Fruit fly (Drosophila melanogaster): ENCODE measurements around the gene CG32536.

Gene CG32536

dm6 chrX:19281271-19281670 lies 4.6 kb upstream of the CG32536 start:
- TF ChIP-seq esn (GFP tag; optimal IDR thresholded peaks at IDR 0.05): peak; percentile 44
- TF ChIP-seq Hr39 (GFP tag; optimal IDR thresholded peaks at IDR 0.05): peak; percentile 20
- TF ChIP-seq Met (GFP tag; optimal IDR thresholded peaks at IDR 0.05): no peak
- TF ChIP-seq eg (GFP tag; IDR thresholded peaks at IDR 0.05): peak; percentile 66; the same call in 2 of the 3 replicates
- TF ChIP-seq CG4318 (GFP tag; optimal IDR thresholded peaks at IDR 0.05): no peak
- TF ChIP-seq cyc (GFP tag; optimal IDR thresholded peaks at IDR 0.05): no peak
- TF ChIP-seq Lpt (GFP tag; optimal IDR thresholded peaks at IDR 0.05): peak; percentile 2
- TF ChIP-seq topi (GFP tag; optimal IDR thresholded peaks at IDR 0.05): peak; percentile 22
- TF ChIP-seq CG6163 (GFP tag; IDR thresholded peaks at IDR 0.05): peak; percentile 58
- TF ChIP-seq CG34406 (GFP tag; optimal IDR thresholded peaks at IDR 0.05): peak; percentile 67
- TF ChIP-seq CG15336 (GFP tag; IDR thresholded peaks at IDR 0.05): peak; percentile 45; the same call in 1 of the 2 replicates
- TF ChIP-seq Ets96B (tag; optimal IDR thresholded peaks at IDR 0.05): peak; percentile 9
- TF ChIP-seq achi (GFP tag; optimal IDR thresholded peaks at IDR 0.05): peak; percentile 31
- TF ChIP-seq CG8632 (GFP tag; optimal IDR thresholded peaks at IDR 0.05): peak; percentile 49
- TF ChIP-seq Sox14 (GFP tag; optimal IDR thresholded peaks at IDR 0.05): peak; percentile 16
- TF ChIP-seq lz (GFP tag; optimal IDR thresholded peaks at IDR 0.05): peak; percentile 20
- TF ChIP-seq fd59A (GFP tag; optimal IDR thresholded peaks at IDR 0.05): no peak

dm6 chrX:19280685-19281084 lies 4.0 kb upstream of the CG32536 start:
- TF ChIP-seq Eip75B (GFP tag; optimal IDR thresholded peaks at IDR 0.05): no peak
- TF ChIP-seq topi (GFP tag; optimal IDR thresholded peaks at IDR 0.05): no peak
- TF ChIP-seq Sox102F (GFP tag; optimal IDR thresholded peaks at IDR 0.05): no peak
- no peak for TF ChIP-seq CG8632 (GFP tag; optimal IDR thresholded peaks at IDR 0.05)
- TF ChIP-seq Eip78C (GFP tag): no peak
- TF ChIP-seq Lpt (GFP tag; optimal IDR thresholded peaks at IDR 0.05): no peak
- no peak for TF ChIP-seq CG10669 (GFP tag; optimal IDR thresholded peaks at IDR 0.05)
- TF ChIP-seq CG6163 (GFP tag; IDR thresholded peaks at IDR 0.05): no peak
- no peak for TF ChIP-seq net (GFP tag; optimal IDR thresholded peaks at IDR 0.05)
- TF ChIP-seq CG11762 (GFP tag; optimal IDR thresholded peaks at IDR 0.05; ENCODE audit: insufficient read depth): no peak
- no peak for TF ChIP-seq achi (GFP tag; optimal IDR thresholded peaks at IDR 0.05)
- no peak for TF ChIP-seq Hr4 (GFP tag; optimal IDR thresholded peaks at IDR 0.05)
- TF ChIP-seq Gug (GFP tag; IDR thresholded peaks at IDR 0.05): no peak

- no peak for TF ChIP-seq CG6808 (GFP tag; optimal IDR thresholded peaks at IDR 0.05)
- TF ChIP-seq OdsH (GFP tag; optimal IDR thresholded peaks at IDR 0.05): no peak
- TF ChIP-seq ss (GFP tag; optimal IDR thresholded peaks at IDR 0.05): no peak
- no peak for TF ChIP-seq CG8632 (GFP tag; optimal IDR thresholded peaks at IDR 0.05)
- TF ChIP-seq Eip78C (GFP tag): no peak
- no peak for TF ChIP-seq Sox15 (GFP tag; optimal IDR thresholded peaks at IDR 0.05)
These were observed 3.6 kb upstream of the CG32536 start, which contains the start of gene CG8028 for dm6 chrX:19280249-19280648. Gene CG8028 (minus strand): TSS chrX:19280349.

- TF ChIP-seq Sox15 (GFP tag; optimal IDR thresholded peaks at IDR 0.05) (no peak), CG10631 (GFP tag; optimal IDR thresholded peaks at IDR 0.05) (no peak)
These were observed 1.7 kb upstream of the CG32536 start for dm6 chrX:19278395-19278794.

dm6 chrX:19268484-19269068 lies 8.1 kb downstream of the CG32536 start, which contains the start of gene CG8010:
Gene CG8010 (minus strand): TSS chrX:19268896.
- TF ChIP-seq dsx (GFP tag; optimal IDR thresholded peaks at IDR 0.05; ENCODE audit: poor library complexity, severe bottlenecking): no peak
- no peak for TF ChIP-seq Blimp-1 (GFP tag; optimal IDR thresholded peaks at IDR 0.05)
- no peak for TF ChIP-seq CG8632 (GFP tag; optimal IDR thresholded peaks at IDR 0.05)
- peak; percentile 32; the same call in 1 of the 3 replicates for TF ChIP-seq CG6163 (GFP tag; IDR thresholded peaks at IDR 0.05)
- TF ChIP-seq esn (GFP tag; optimal IDR thresholded peaks at IDR 0.05): peak; percentile 35
- TF ChIP-seq lz (GFP tag; optimal IDR thresholded peaks at IDR 0.05): peak; percentile 3
- no peak for TF ChIP-seq CG6854 (GFP tag; optimal IDR thresholded peaks at IDR 0.05)
- TF ChIP-seq cyc (GFP tag; optimal IDR thresholded peaks at IDR 0.05): peak; percentile 42
- peak; percentile 58; the same call in 1 of the 3 replicates for TF ChIP-seq eg (GFP tag; IDR thresholded peaks at IDR 0.05)
- TF ChIP-seq CG1621 (tag; optimal IDR thresholded peaks at IDR 0.05): no peak
- TF ChIP-seq pdm3 (GFP tag; optimal IDR thresholded peaks at IDR 0.05): no peak
- TF ChIP-seq Eip78C (GFP tag): peak; percentile 41
- TF ChIP-seq CG11902 (GFP tag; optimal IDR thresholded peaks at IDR 0.05): no peak
- peak; percentile 76 for TF ChIP-seq fkh (GFP tag; optimal IDR thresholded peaks at IDR 0.05)
- no peak for TF ChIP-seq net (GFP tag; optimal IDR thresholded peaks at IDR 0.05)
- TF ChIP-seq Sox14 (GFP tag; optimal IDR thresholded peaks at IDR 0.05): peak; percentile 42
- no peak for TF ChIP-seq dac (GFP tag; optimal IDR thresholded peaks at IDR 0.05)
- TF ChIP-seq CG31627 (GFP tag; optimal IDR thresholded peaks at IDR 0.05): peak; percentile 5
- no peak for TF ChIP-seq Ets96B (tag; optimal IDR thresholded peaks at IDR 0.05)

Measured in whole organism, prepupa.